Fruit fly (Drosophila melanogaster): ENCODE results near the gene CG17726.

DNA sequence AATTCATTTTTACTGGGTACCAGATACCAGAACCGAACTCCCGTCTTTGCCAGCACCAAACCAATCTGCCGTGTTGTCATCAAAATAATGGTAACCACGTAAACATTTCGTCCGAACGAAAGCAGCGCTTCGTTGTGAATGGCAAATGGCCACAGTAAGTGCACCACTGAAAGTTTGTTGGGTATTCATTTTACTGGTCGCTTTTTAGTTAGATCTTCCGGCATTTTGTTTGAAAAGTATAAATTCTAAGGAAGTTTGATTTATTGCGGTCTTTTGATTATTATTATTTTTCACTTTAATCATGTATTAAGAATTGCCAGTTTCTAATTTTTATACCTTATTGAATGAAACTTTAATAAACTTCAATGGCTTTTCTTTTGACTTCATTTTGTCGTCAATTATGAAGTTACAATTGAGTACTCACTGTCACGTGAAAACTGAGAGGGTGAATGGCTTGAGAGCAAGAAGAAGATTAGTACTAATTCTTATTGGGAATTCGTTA lies 12.1 kb upstream of the CG17726 start, which contains the start of gene ZnT86D:
- TF ChIP-seq CG8478 (optimal IDR thresholded peaks at IDR 0.05) (no peak), usp (GFP tag; optimal IDR thresholded peaks at IDR 0.05) (no peak)

Measured in whole organism.